Fruit fly (Drosophila melanogaster): Measurements from ENCODE around the gene CG7289.

DNA sequence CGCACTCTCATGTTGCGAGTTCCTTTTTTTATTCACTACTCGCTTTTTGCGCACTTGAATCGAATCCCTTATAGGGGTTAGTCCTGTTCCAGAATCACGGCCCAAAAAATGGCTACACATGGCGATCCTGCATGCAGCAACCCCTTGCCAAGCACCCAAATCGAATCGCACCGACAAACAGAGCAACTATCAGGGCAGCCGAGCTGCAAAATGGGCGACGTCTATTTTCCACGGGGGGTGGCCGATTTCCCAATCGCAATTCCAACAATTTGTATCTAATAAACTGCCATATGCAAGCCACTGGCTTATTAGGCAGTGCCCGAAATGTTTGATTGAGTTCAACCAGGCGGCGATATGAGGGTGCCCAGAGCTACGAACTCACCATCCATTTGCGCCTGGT is 14.7 kb upstream of the CG7289 start:
- no peak for TF ChIP-seq CG7101 (tag; optimal IDR thresholded peaks at IDR 0.05)
- TF ChIP-seq pad (GFP tag; optimal IDR thresholded peaks at IDR 0.05) = no peak
- no peak for TF ChIP-seq CG33017 (tag; optimal IDR thresholded peaks at IDR 0.05)
- TF ChIP-seq Crg-1 (GFP tag; optimal IDR thresholded peaks at IDR 0.05) = no peak
- TF ChIP-seq kay (GFP tag; ENCODE audit: borderline replicate concordance) = no peak
- TF ChIP-seq Hr96 (GFP tag; optimal IDR thresholded peaks at IDR 0.05) = no peak
- no peak for TF ChIP-seq CG7045 (GFP tag; optimal IDR thresholded peaks at IDR 0.05)
- no peak for TF ChIP-seq tj (GFP tag; optimal IDR thresholded peaks at IDR 0.05)
- TF ChIP-seq Clk (GFP tag; optimal IDR thresholded peaks at IDR 0.05) = no peak
- TF ChIP-seq CG12768 (GFP tag; optimal IDR thresholded peaks at IDR 0.05) = no peak
- no peak for TF ChIP-seq CG5204 (GFP tag; optimal IDR thresholded peaks at IDR 0.05)
- no peak for TF ChIP-seq ovo (GFP tag; optimal IDR thresholded peaks at IDR 0.05)

All from whole organism, adult.